Worm (Caenorhabditis elegans) whole organism, L1 larva: ENCODE data around the gene mrps-18B.

Source experiments
- C04F5.9 ChIP-seq: sonication (generic microtip); optimal IDR thresholded peaks from 2 replicates; lab custom pipeline; 2016; ENCODE audit warnings: missing genetic modification characterization, missing compliant biosample characterization
- C16A3.4 ChIP-seq: fragments of 150-350 bp; optimal IDR thresholded peaks from 2 replicates; lab custom pipeline; 2014; ENCODE audit warnings: missing biosample characterization, missing genetic modification characterization
- aha-1 ChIP-seq: fragments of 150-350 bp; optimal IDR thresholded peaks from 2 replicates; lab custom pipeline; 2014; ENCODE audit warnings: missing biosample characterization, missing genetic modification characterization
- alr-1 ChIP-seq: fragments of 200-800 bp; sonication (Bioruptor generic); optimal IDR thresholded peaks from 2 replicates; lab custom pipeline; 2018; ENCODE audit warnings: borderline replicate concordance, mild to moderate bottlenecking, missing genetic modification characterization, missing compliant biosample characterization
- ama-1 ChIP-seq: fragments of 150-350 bp; optimal IDR thresholded peaks from 2 replicates; lab custom pipeline; 2014
- blmp-1 ChIP-seq: fragments of 150-350 bp; optimal IDR thresholded peaks from 2 replicates; lab custom pipeline; 2014; ENCODE audit warnings: missing biosample characterization, missing genetic modification characterization
- ceh-8 ChIP-seq: fragments of 200-800 bp; sonication (Bioruptor generic); optimal IDR thresholded peaks from 2 replicates; lab custom pipeline; 2018; ENCODE audit warnings: mild to moderate bottlenecking, missing genetic modification characterization, moderate library complexity, missing compliant biosample characterization
- ces-1 ChIP-seq: fragments of 150-350 bp; optimal IDR thresholded peaks from 2 replicates; lab custom pipeline; 2014; ENCODE audit warnings: missing biosample characterization, missing genetic modification reagents, missing genetic modification characterization
- dsc-1 ChIP-seq: sonication (generic microtip); optimal IDR thresholded peaks from 2 replicates; lab custom pipeline; 2016; ENCODE audit warnings: mild to moderate bottlenecking, missing genetic modification characterization, missing compliant biosample characterization
- efl-1 ChIP-seq, 4 experiments: fragments of 150-350 bp; optimal IDR thresholded peaks in 3 of 4; peaks in 1 of 4; 1 replicate in 1 of 4; 2 replicates in 3 of 4; lab custom pipeline; 2014; ENCODE audit warnings: missing biosample characterization in 2 of 4, missing genetic modification characterization in 2 of 4, missing genetic modification reagents in 2 of 4
- efl-3 ChIP-seq: fragments of 200-800 bp; sonication (Bioruptor generic); optimal IDR thresholded peaks from 2 replicates; lab custom pipeline; 2018; ENCODE audit warnings: mild to moderate bottlenecking, missing genetic modification characterization, missing compliant biosample characterization
- egl-13 ChIP-seq: sonication (generic microtip); optimal IDR thresholded peaks from 2 replicates; lab custom pipeline; 2016; ENCODE audit warnings: missing genotype, missing genetic modification reagents, missing genetic modification characterization, missing compliant biosample characterization
- egl-27 ChIP-seq, 2 experiments: fragments of 150-350 bp in 1 of 2; sonication (generic microtip); optimal IDR thresholded peaks; 3 replicates each; lab custom pipeline; 2017 to 2018; ENCODE audit warnings: missing biosample characterization in 2 of 2, missing genetic modification characterization in 2 of 2, missing genetic modification reagents in 2 of 2
- elt-3 ChIP-seq, 6 experiments: fragments of 150-350 bp in 1 of 6; sonication (generic microtip); optimal IDR thresholded peaks; 2 replicates each; lab custom pipeline; 2017 to 2018; ENCODE audit warnings: missing biosample characterization in 6 of 6, missing genetic modification characterization in 6 of 6, inconsistent platforms in 1 of 6
- ets-5 ChIP-seq: fragments of 200-800 bp; sonication (Bioruptor generic); IDR thresholded peaks from 2 replicates; pipeline ENCODE4 v1.3.6; 2022; ENCODE audit warnings: missing genetic modification characterization, missing compliant biosample characterization
- fkh-10 ChIP-seq: sonication (generic microtip); optimal IDR thresholded peaks from 2 replicates; lab custom pipeline; 2017; ENCODE audit warnings: missing biosample characterization, missing genetic modification reagents, missing genetic modification characterization
- fkh-4 ChIP-seq: sonication (generic microtip); optimal IDR thresholded peaks from 2 replicates; lab custom pipeline; 2016; ENCODE audit warnings: missing compliant biosample characterization, missing genetic modification characterization, borderline replicate concordance
- fos-1 ChIP-seq: fragments of 150-350 bp; optimal IDR thresholded peaks from 2 replicates; lab custom pipeline; 2014; ENCODE audit warnings: missing biosample characterization, missing genetic modification characterization
- grh-1 ChIP-seq: fragments of 200-800 bp; sonication (Bioruptor generic); IDR thresholded peaks from 2 replicates; pipeline ENCODE4 v1.3.6; 2022; ENCODE audit warnings: missing genetic modification reagents, missing genetic modification characterization, missing compliant biosample characterization
- hlh-4 ChIP-seq: sonication (generic microtip); optimal IDR thresholded peaks from 2 replicates; lab custom pipeline; 2016; ENCODE audit warnings: mild to moderate bottlenecking, missing genetic modification characterization, missing compliant biosample characterization
- irx-1 ChIP-seq: sonication (generic microtip); optimal IDR thresholded peaks from 2 replicates; lab custom pipeline; 2016; ENCODE audit warnings: missing genetic modification characterization, missing compliant biosample characterization
- jun-1 ChIP-seq: fragments of 150-350 bp; optimal IDR thresholded peaks from 2 replicates; lab custom pipeline; 2014; ENCODE audit warnings: missing biosample characterization, missing genetic modification reagents, missing genetic modification characterization
- lin-15B ChIP-seq: fragments of 150-350 bp; sonication (generic microtip); optimal IDR thresholded peaks from 3 replicates; lab custom pipeline; 2014; ENCODE audit warnings: missing biosample characterization, missing genetic modification characterization
- lsy-2 ChIP-seq, 2 experiments: fragments of 150-350 bp; optimal IDR thresholded peaks; 2 replicates each; lab custom pipeline; 2014; ENCODE audit warnings: missing biosample characterization in 2 of 2, missing genetic modification characterization in 2 of 2
- mab-9 ChIP-seq: fragments of 200-800 bp; sonication (Bioruptor generic); IDR thresholded peaks from 2 replicates; pipeline ENCODE4 v1.3.6; 2022; ENCODE audit warnings: missing genetic modification reagents, missing genetic modification characterization, missing compliant biosample characterization
- mdl-1 ChIP-seq, 2 experiments: fragments of 150-350 bp; optimal IDR thresholded peaks; 2 replicates each; lab custom pipeline; 2014 to 2017; ENCODE audit warnings: missing biosample characterization in 2 of 2, missing genetic modification characterization in 2 of 2, inconsistent platforms in 1 of 2
- mef-2 ChIP-seq: fragments of 150-350 bp; optimal IDR thresholded peaks from 2 replicates; lab custom pipeline; 2014; ENCODE audit warnings: missing biosample characterization, missing genetic modification characterization
- mep-1 ChIP-seq: fragments of 150-350 bp; optimal IDR thresholded peaks from 2 replicates; lab custom pipeline; 2014; ENCODE audit warnings: missing biosample characterization, missing genetic modification characterization
- nhr-11 ChIP-seq: fragments of 150-350 bp; optimal IDR thresholded peaks from 2 replicates; lab custom pipeline; 2014; ENCODE audit warnings: missing biosample characterization, missing genetic modification characterization
- nhr-12 ChIP-seq: sonication (generic microtip); optimal IDR thresholded peaks from 2 replicates; lab custom pipeline; 2017; ENCODE audit warnings: missing biosample characterization, missing genetic modification characterization
- nhr-19 ChIP-seq: fragments of 200-800 bp; sonication (Bioruptor generic); conservative IDR thresholded peaks from 2 replicates; pipeline ENCODE4 v1.3.6; 2022; ENCODE audit warnings: missing genetic modification characterization, missing compliant biosample characterization
- nhr-20 ChIP-seq: sonication (generic microtip); optimal IDR thresholded peaks from 2 replicates; lab custom pipeline; 2016; ENCODE audit warnings: mild to moderate bottlenecking, missing genetic modification characterization, missing compliant biosample characterization
- nhr-28 ChIP-seq: fragments of 150-350 bp; optimal IDR thresholded peaks from 2 replicates; lab custom pipeline; 2014; ENCODE audit warnings: missing biosample characterization, missing genetic modification characterization
- nhr-47 ChIP-seq: sonication (generic microtip); optimal IDR thresholded peaks from 2 replicates; lab custom pipeline; 2016; ENCODE audit warnings: mild to moderate bottlenecking, missing genetic modification characterization, moderate library complexity, missing compliant biosample characterization
- nhr-71 ChIP-seq: sonication (generic microtip); optimal IDR thresholded peaks from 2 replicates; lab custom pipeline; 2016; ENCODE audit warnings: mild to moderate bottlenecking, missing genetic modification characterization, moderate library complexity, missing compliant biosample characterization
- nhr-76 ChIP-seq: sonication (generic microtip); optimal IDR thresholded peaks from 2 replicates; lab custom pipeline; 2017; ENCODE audit warnings: missing biosample characterization, missing genetic modification characterization
- nhr-90 ChIP-seq: sonication (generic microtip); optimal IDR thresholded peaks from 2 replicates; lab custom pipeline; 2016; ENCODE audit warnings: mild to moderate bottlenecking, missing genetic modification characterization, missing compliant biosample characterization; ENCODE audit not compliant: poor library complexity
- pag-3 ChIP-seq: sonication (generic microtip); optimal IDR thresholded peaks from 2 replicates; lab custom pipeline; 2017; ENCODE audit warnings: missing genetic modification characterization, mild to moderate bottlenecking, missing compliant biosample characterization, antibody characterized with exemption, borderline replicate concordance; ENCODE audit not compliant: insufficient read depth
- pax-3 ChIP-seq: fragments of 200-800 bp; sonication (Bioruptor generic); optimal IDR thresholded peaks from 2 replicates; lab custom pipeline; 2018; ENCODE audit warnings: mild to moderate bottlenecking, missing genetic modification characterization, moderate library complexity, missing compliant biosample characterization
- pqm-1 ChIP-seq: sonication (generic microtip); optimal IDR thresholded peaks from 3 replicates; lab custom pipeline; 2017; ENCODE audit warnings: missing biosample characterization, missing genetic modification characterization
- rnt-1 ChIP-seq: sonication (generic microtip); optimal IDR thresholded peaks from 2 replicates; lab custom pipeline; 2016; ENCODE audit warnings: mild to moderate bottlenecking, missing genetic modification characterization, moderate library complexity, missing compliant biosample characterization
- snpc-4 ChIP-seq: fragments of 150-350 bp; optimal IDR thresholded peaks from 2 replicates; lab custom pipeline; 2014; ENCODE audit warnings: missing biosample characterization, missing genetic modification characterization
- snu-23 ChIP-seq: sonication (generic microtip); optimal IDR thresholded peaks from 2 replicates; lab custom pipeline; 2016; ENCODE audit warnings: missing genetic modification characterization, missing compliant biosample characterization
- sox-4 ChIP-seq: sonication (generic microtip); optimal IDR thresholded peaks from 2 replicates; lab custom pipeline; 2016; ENCODE audit warnings: missing genetic modification characterization, missing compliant biosample characterization
- sup-37 ChIP-seq: fragments of 200-800 bp; sonication (Bioruptor generic); optimal IDR thresholded peaks from 2 replicates; lab custom pipeline; 2018; ENCODE audit warnings: mild to moderate bottlenecking, missing genetic modification characterization, missing compliant biosample characterization
- swsn-7 ChIP-seq: sonication (generic microtip); optimal IDR thresholded peaks from 2 replicates; lab custom pipeline; 2016; ENCODE audit warnings: missing genetic modification characterization, missing compliant biosample characterization
- unc-130 ChIP-seq: fragments of 150-350 bp; optimal IDR thresholded peaks from 2 replicates; lab custom pipeline; 2017; ENCODE audit warnings: missing biosample characterization, missing genetic modification characterization, inconsistent platforms
- unc-86 ChIP-seq: sonication (generic microtip); optimal IDR thresholded peaks from 2 replicates; lab custom pipeline; 2016; ENCODE audit warnings: missing genetic modification characterization, missing compliant biosample characterization
- vab-15 ChIP-seq: sonication (generic microtip); optimal IDR thresholded peaks from 2 replicates; lab custom pipeline; 2017; ENCODE audit warnings: missing genotype, mild to moderate bottlenecking, missing genetic modification characterization, missing compliant biosample characterization
- xbp-1 ChIP-seq: sonication (generic microtip); optimal IDR thresholded peaks from 2 replicates; lab custom pipeline; 2016; ENCODE audit warnings: missing genetic modification characterization, missing compliant biosample characterization
- zip-4 ChIP-seq: fragments of 200-800 bp; sonication (Bioruptor generic); optimal IDR thresholded peaks from 2 replicates; lab custom pipeline; 2018; ENCODE audit warnings: mild to moderate bottlenecking, missing genetic modification characterization, moderate library complexity, missing compliant biosample characterization
- ztf-11 ChIP-seq, 2 experiments: sonication (generic microtip); optimal IDR thresholded peaks; 2 replicates each; lab custom pipeline; 2016 to 2017; ENCODE audit warnings: missing genetic modification characterization in 2 of 2, missing biosample characterization in 1 of 2, missing compliant biosample characterization in 1 of 2

The mrps-18B gene

ce11 chrII:8561227-8561626 lies 35.7 kb downstream of the mrps-18B start, which contains the start of gene iff-2:
Gene iff-2 (minus strand): TSS chrII:8561367.
- TF ChIP-seq nhr-20 (tag; lab: Kevin White, UChicago) (peak; percentile 100), C04F5.9 (tag; lab: Kevin White, UChicago) (peak; percentile 98), ceh-8 (GFP tag; lab: Kevin White, UChicago) (peak; percentile 95), dsc-1 (tag; lab: Kevin White, UChicago) (peak; percentile 99), nhr-11 (tag; lab: Kevin White, UChicago) (peak; percentile 93), jun-1 (tag; lab: Kevin White, UChicago) (peak; percentile 99), aha-1 (tag; lab: Kevin White, UChicago) (peak; percentile 98), snu-23 (GFP tag; lab: Kevin White, UChicago) (peak; percentile 100), swsn-7 (tag; lab: Kevin White, UChicago) (peak; percentile 99), pag-3 (tag; lab: Kevin White, UChicago) (peak; percentile 69), ztf-11 (tag; optimal IDR thresholded peaks at IDR 0.05; lab: Kevin White, UChicago) (peak in 1 of 2 experiments; percentile 96), unc-130 (tag; lab: Kevin White, UChicago) (peak; percentile 99), blmp-1 (tag; lab: Kevin White, UChicago) (peak; percentile 97), efl-1 (optimal IDR thresholded peaks at IDR 0.05; lab: Kevin White, UChicago) (peak; percentile 98), efl-1 (GFP tag; optimal IDR thresholded peaks at IDR 0.05 in 1 of 2; lab: Kevin White, UChicago) (peak; percentile 91 to 100), mab-9 (peak; percentile 92), nhr-90 (peak; percentile 99), pqm-1 (tag; lab: Kevin White, UChicago) (peak; percentile 54), fkh-4 (tag; lab: Kevin White, UChicago) (peak; percentile 71), mef-2 (tag; lab: Kevin White, UChicago) (peak; percentile 97), snpc-4 (tag; lab: Kevin White, UChicago) (peak; percentile 90), nhr-47 (tag; lab: Kevin White, UChicago) (peak; percentile 99), nhr-71 (tag; lab: Kevin White, UChicago) (peak; percentile 100), nhr-28 (tag; lab: Kevin White, UChicago) (no peak), rnt-1 (tag; lab: Kevin White, UChicago) (peak; percentile 98), egl-27 (tag; optimal IDR thresholded peaks at IDR 0.05; lab: Kevin White, UChicago) (peak; percentile 90 to 96), egl-13 (tag; lab: Kevin White, UChicago) (peak; percentile 98), lin-15B (tag; lab: Kevin White, UChicago) (peak; percentile 100), nhr-76 (tag; lab: Kevin White, UChicago) (peak; percentile 86), zip-4 (peak; percentile 91), xbp-1 (tag; lab: Kevin White, UChicago) (peak; percentile 99), hlh-4 (tag; lab: Kevin White, UChicago) (no peak), pax-3 (tag; lab: Kevin White, UChicago) (peak; percentile 98), unc-86 (tag; lab: Kevin White, UChicago) (peak; percentile 99), sup-37 (peak; percentile 94), C16A3.4 (tag; lab: Kevin White, UChicago) (peak; percentile 100), elt-3 (tag; optimal IDR thresholded peaks at IDR 0.05; lab: Kevin White, UChicago) (peak; percentile 100), ama-1 (lab: Kevin White, UChicago) (peak; percentile 91), fos-1 (tag; lab: Kevin White, UChicago) (peak; percentile 97), alr-1 (no peak), nhr-12 (no peak), ces-1 (no peak), nhr-19 (GFP tag; lab: Robert Waterston, UW) (peak; percentile 99), mdl-1 (tag; optimal IDR thresholded peaks at IDR 0.05; lab: Kevin White, UChicago) (peak; percentile 90 to 100), ets-5 (GFP tag; lab: Robert Waterston, UW) (0 out of 2 replicates have a peak, but pooled peaks have one; percentile 14), irx-1 (tag; lab: Kevin White, UChicago) (peak; percentile 96), efl-3 (GFP tag; lab: Kevin White, UChicago) (peak; percentile 77), lsy-2 (tag; optimal IDR thresholded peaks at IDR 0.05; lab: Kevin White, UChicago) (peak; percentile 98), sox-4 (tag; lab: Kevin White, UChicago) (peak; percentile 95), mep-1 (tag; lab: Kevin White, UChicago) (peak; percentile 99), grh-1 (GFP tag; lab: Robert Waterston, UW) (peak; percentile 97), fkh-10 (GFP tag; lab: Kevin White, UChicago) (peak; percentile 99), vab-15 (tag; lab: Kevin White, UChicago) (peak; percentile 99)
